Fruit fly (Drosophila melanogaster) whole organism, embryonic: Measurements from ENCODE around the gene CG14515.
A peak's percentile ranks its signal among the peaks of the same experiment; 100 is the strongest.

Experiments used
- Adf1 ChIP-seq: fragments of 200-800 bp; sonication (Bioruptor generic); IDR thresholded peaks from 2 replicates; pipeline ENCODE4 v1.3.6; 2022; ENCODE audit warnings: missing biosample characterization, missing genetic modification characterization
- BEAF-32 ChIP-seq: fragments of 200-800 bp; sonication (Bioruptor generic); optimal IDR thresholded peaks from 3 replicates; lab custom pipeline; 2017; ENCODE audit warnings: missing biosample characterization, missing genetic modification characterization, mild to moderate bottlenecking, moderate library complexity, missing genetic modification reagents
- C15 ChIP-seq: fragments of 200-800 bp; sonication (Bioruptor generic); IDR thresholded peaks from 3 replicates; pipeline ENCODE4 v1.3.6; 2022; ENCODE audit warnings: missing biosample characterization, missing genetic modification characterization
- CG10267 ChIP-seq: fragments of 200-800 bp; sonication (Bioruptor generic); optimal IDR thresholded peaks from 2 replicates; lab custom pipeline; 2018; ENCODE audit warnings: missing biosample characterization, mild to moderate bottlenecking, missing genetic modification characterization, moderate library complexity
- CG10274 ChIP-seq: fragments of 200-800 bp; sonication (Bioruptor generic); optimal IDR thresholded peaks from 3 replicates; lab custom pipeline; 2017; ENCODE audit warnings: missing biosample characterization, mild to moderate bottlenecking, missing genetic modification characterization
- CG10979 ChIP-seq: fragments of 200-800 bp; sonication (Bioruptor generic); optimal IDR thresholded peaks from 2 replicates; lab custom pipeline; 2018; ENCODE audit warnings: missing biosample characterization, mild to moderate bottlenecking, missing genetic modification characterization, moderate library complexity
- CG11504 ChIP-seq: fragments of 200-800 bp; sonication (Bioruptor generic); optimal IDR thresholded peaks from 3 replicates; lab custom pipeline; 2019; ENCODE audit warnings: missing biosample characterization, mild to moderate bottlenecking, missing genetic modification characterization, moderate library complexity
- CG12391 ChIP-seq: fragments of 200-800 bp; sonication (Bioruptor generic); optimal IDR thresholded peaks from 3 replicates; lab custom pipeline; 2018; ENCODE audit warnings: missing biosample characterization, mild to moderate bottlenecking, missing genetic modification characterization, moderate library complexity
- CG12744 ChIP-seq: fragments of 200-800 bp; sonication (Bioruptor generic); optimal IDR thresholded peaks from 2 replicates; lab custom pipeline; 2016; ENCODE audit warnings: missing biosample characterization, missing genetic modification characterization
- CG15269 ChIP-seq: fragments of 200-800 bp; sonication (Bioruptor generic); optimal IDR thresholded peaks from 2 replicates; lab custom pipeline; 2018; ENCODE audit warnings: missing biosample characterization, mild to moderate bottlenecking, missing genetic modification characterization, moderate library complexity
- CG17802 ChIP-seq: fragments of 200-800 bp; sonication (Bioruptor generic); optimal IDR thresholded peaks from 2 replicates; lab custom pipeline; 2018; ENCODE audit warnings: missing biosample characterization, mild to moderate bottlenecking, missing genetic modification characterization, moderate library complexity
- CG17829 ChIP-seq: fragments of 200-800 bp; optimal IDR thresholded peaks from 2 replicates; lab custom pipeline; 2019; ENCODE audit warnings: missing biosample characterization, mild to moderate bottlenecking, missing genetic modification characterization, moderate library complexity
- CG2199 ChIP-seq: fragments of 200-800 bp; sonication (Bioruptor generic); IDR thresholded peaks from 3 replicates; pipeline ENCODE4 v1.3.6; 2022; ENCODE audit warnings: missing biosample characterization, missing genetic modification characterization
- CG3407 ChIP-seq: fragments of 200-800 bp; sonication (Bioruptor generic); optimal IDR thresholded peaks from 2 replicates; lab custom pipeline; 2018; ENCODE audit warnings: missing biosample characterization, mild to moderate bottlenecking, missing genetic modification characterization
- CG6272 ChIP-seq: fragments of 200-800 bp; sonication (Bioruptor generic); IDR thresholded peaks from 2 replicates; pipeline ENCODE4 v1.3.6; 2022; ENCODE audit warnings: missing biosample characterization, missing genetic modification characterization
- CG7786 ChIP-seq: fragments of 200-800 bp; sonication (Bioruptor generic); optimal IDR thresholded peaks from 2 replicates; lab custom pipeline; 2016; ENCODE audit warnings: missing biosample characterization, missing genetic modification characterization
- CG8765 ChIP-seq: fragments of 200-800 bp; sonication (Bioruptor generic); IDR thresholded peaks from 2 replicates; pipeline ENCODE4 v1.3.6; 2022; ENCODE audit warnings: missing biosample characterization, missing genetic modification characterization
- CG8924 ChIP-seq: fragments of 200-800 bp; optimal IDR thresholded peaks from 3 replicates; lab custom pipeline; 2019; ENCODE audit warnings: missing biosample characterization, mild to moderate bottlenecking, missing genetic modification characterization, moderate library complexity
- CG9797 ChIP-seq: fragments of 200-800 bp; sonication (Bioruptor generic); optimal IDR thresholded peaks from 3 replicates; lab custom pipeline; 2018; ENCODE audit warnings: missing biosample characterization, mild to moderate bottlenecking, missing genetic modification characterization
- CTCF ChIP-seq: fragments of 200-800 bp; sonication (Bioruptor generic); optimal IDR thresholded peaks from 2 replicates; lab custom pipeline; 2017; ENCODE audit warnings: missing biosample characterization, mild to moderate bottlenecking, missing genetic modification characterization, moderate library complexity
- Camta ChIP-seq: fragments of 200-800 bp; sonication (Bioruptor generic); optimal IDR thresholded peaks from 2 replicates; lab custom pipeline; 2016; ENCODE audit warnings: missing biosample characterization, missing genetic modification characterization
- D ChIP-seq, 2 experiments: fragments of 200-800 bp in 1 of 2; fragments of >200 bp in 1 of 2; sonication (Bioruptor generic) in 1 of 2; optimal IDR thresholded peaks; 2 replicates in 1 of 2; 3 replicates in 1 of 2; lab custom pipeline; 2017; ENCODE audit warnings: mild to moderate bottlenecking in 1 of 2, missing biosample characterization in 1 of 2, missing genetic modification characterization in 1 of 2, missing genetic modification reagents in 1 of 2
- Dll ChIP-seq: fragments of 200-800 bp; sonication (Bioruptor generic); IDR thresholded peaks from 4 replicates; pipeline ENCODE4 v1.3.6; 2022; ENCODE audit warnings: missing biosample characterization, missing genetic modification characterization; ENCODE audit not compliant: partially characterized antibody
- Doc2 ChIP-seq: fragments of 200-800 bp; sonication (Bioruptor generic); IDR thresholded peaks from 2 replicates; pipeline ENCODE4 v1.3.6; 2022; ENCODE audit warnings: missing biosample characterization, missing genetic modification characterization
- Eip74EF ChIP-seq, 2 experiments: fragments of 200-800 bp in 1 of 2; fragments of >200 bp in 1 of 2; sonication (Bioruptor generic) in 1 of 2; optimal IDR thresholded peaks; 2 replicates each; lab custom pipeline; 2017 to 2019; ENCODE audit warnings: missing biosample characterization in 2 of 2, missing genetic modification characterization in 2 of 2, mild to moderate bottlenecking in 1 of 2, moderate library complexity in 1 of 2
- Ets97D ChIP-seq: fragments of 200-800 bp; sonication (Bioruptor generic); optimal IDR thresholded peaks from 3 replicates; lab custom pipeline; 2016; ENCODE audit warnings: missing biosample characterization, missing genetic modification characterization
- GATAe ChIP-seq: fragments of 200-800 bp; sonication (Bioruptor generic); conservative IDR thresholded peaks from 2 replicates; pipeline ENCODE4 v1.3.6; 2022; ENCODE audit warnings: missing biosample characterization, missing genetic modification characterization
- Hr51 ChIP-seq, 2 experiments: fragments of 200-800 bp; sonication (Bioruptor generic); optimal IDR thresholded peaks; 2 replicates in 1 of 2; 3 replicates in 1 of 2; lab custom pipeline; 2016 to 2018; ENCODE audit warnings: missing biosample characterization in 2 of 2, missing genetic modification characterization in 2 of 2, mild to moderate bottlenecking in 1 of 2, moderate library complexity in 1 of 2
- Lim3 ChIP-seq: fragments of 200-800 bp; sonication (Bioruptor generic); IDR thresholded peaks from 2 replicates; pipeline ENCODE4 v1.3.6; 2022; ENCODE audit warnings: missing biosample characterization, missing genetic modification characterization
- Mad ChIP-seq: fragments of 200-800 bp; sonication (Bioruptor generic); optimal IDR thresholded peaks from 2 replicates; lab custom pipeline; 2016; ENCODE audit warnings: missing biosample characterization, missing genetic modification characterization
- Mrtf ChIP-seq: fragments of 200-800 bp; sonication (Bioruptor generic); IDR thresholded peaks from 3 replicates; pipeline ENCODE4 v1.3.6; 2022; ENCODE audit warnings: missing biosample characterization, missing genetic modification characterization
- Nf-YA ChIP-seq: fragments of 200-800 bp; sonication (Bioruptor generic); IDR thresholded peaks from 2 replicates; pipeline ENCODE4 v1.3.6; 2022; ENCODE audit warnings: missing biosample characterization, missing genetic modification characterization
- Tbp ChIP-seq: fragments of >200 bp; optimal IDR thresholded peaks from 2 replicates; lab custom pipeline; 2018; ENCODE audit warnings: missing biosample characterization, missing genetic modification characterization
- Vsx1 ChIP-seq: fragments of 200-800 bp; sonication (Bioruptor generic); optimal IDR thresholded peaks from 2 replicates; lab custom pipeline; 2017; ENCODE audit warnings: missing biosample characterization, mild to moderate bottlenecking, missing genetic modification characterization, missing genetic modification reagents
- YL-1 ChIP-seq: fragments of 200-800 bp; sonication (Bioruptor generic); optimal IDR thresholded peaks from 3 replicates; lab custom pipeline; 2017; ENCODE audit warnings: missing biosample characterization, mild to moderate bottlenecking, missing genetic modification characterization
- bsh ChIP-seq, 2 experiments: fragments of 200-800 bp; sonication (Bioruptor generic); optimal IDR thresholded peaks; 2 replicates each; lab custom pipeline; 2017 to 2018; ENCODE audit warnings: mild to moderate bottlenecking in 2 of 2, missing biosample characterization in 2 of 2, missing genetic modification characterization in 2 of 2, moderate library complexity in 1 of 2
- caup ChIP-seq: fragments of 200-800 bp; sonication (Bioruptor generic); optimal IDR thresholded peaks from 3 replicates; lab custom pipeline; 2017; ENCODE audit warnings: missing biosample characterization, mild to moderate bottlenecking, missing genetic modification characterization, moderate library complexity; ENCODE audit not compliant: severe bottlenecking
- en ChIP-seq: fragments of 200-800 bp; sonication (Bioruptor generic); optimal IDR thresholded peaks from 2 replicates; lab custom pipeline; 2016; ENCODE audit warnings: missing biosample characterization, missing genetic modification characterization
- exex ChIP-seq: fragments of 200-800 bp; sonication (Bioruptor generic); optimal IDR thresholded peaks from 4 replicates; lab custom pipeline; 2018; ENCODE audit warnings: missing biosample characterization, mild to moderate bottlenecking, missing genetic modification characterization, moderate library complexity
- fd64A ChIP-seq: fragments of 200-800 bp; sonication (Bioruptor generic); optimal IDR thresholded peaks from 3 replicates; lab custom pipeline; 2018; ENCODE audit warnings: missing biosample characterization, mild to moderate bottlenecking, missing genetic modification characterization
- ftz-f1 ChIP-seq: fragments of 200-800 bp; sonication (Bioruptor generic); optimal IDR thresholded peaks from 2 replicates; lab custom pipeline; 2016; ENCODE audit warnings: missing biosample characterization, missing genetic modification characterization
- gcm ChIP-seq: fragments of 200-800 bp; sonication (Bioruptor generic); optimal IDR thresholded peaks from 2 replicates; lab custom pipeline; 2019; ENCODE audit warnings: missing biosample characterization, mild to moderate bottlenecking, missing genetic modification characterization, moderate library complexity
- gcm2 ChIP-seq: fragments of 200-800 bp; sonication (Bioruptor generic); optimal IDR thresholded peaks from 2 replicates; lab custom pipeline; 2016; ENCODE audit warnings: missing biosample characterization, missing genetic modification characterization
- gro ChIP-seq: fragments of 200-800 bp; sonication (Bioruptor generic); optimal IDR thresholded peaks from 2 replicates; lab custom pipeline; 2016; ENCODE audit warnings: missing biosample characterization, missing genetic modification characterization
- inv ChIP-seq: fragments of 200-800 bp; sonication (Bioruptor generic); IDR thresholded peaks from 2 replicates; pipeline ENCODE4 v1.3.6; 2022; ENCODE audit warnings: missing biosample characterization, missing genetic modification characterization; ENCODE audit not compliant: partially characterized antibody
- nerfin-1 ChIP-seq: fragments of 200-800 bp; sonication (Bioruptor generic); optimal IDR thresholded peaks from 3 replicates; lab custom pipeline; 2019; ENCODE audit warnings: missing biosample characterization, mild to moderate bottlenecking, missing genetic modification characterization, moderate library complexity
- pb ChIP-seq: fragments of 200-800 bp; sonication (Bioruptor generic); optimal IDR thresholded peaks from 3 replicates; lab custom pipeline; 2016; ENCODE audit warnings: missing biosample characterization, missing genetic modification characterization
- so ChIP-seq: fragments of 200-800 bp; sonication (Bioruptor generic); IDR thresholded peaks from 3 replicates; pipeline ENCODE4 v1.3.6; 2022; ENCODE audit warnings: missing biosample characterization, missing genetic modification characterization
- unpg ChIP-seq: fragments of 200-800 bp; sonication (Bioruptor generic); optimal IDR thresholded peaks from 3 replicates; lab custom pipeline; 2018; ENCODE audit warnings: missing biosample characterization, mild to moderate bottlenecking, missing genetic modification characterization, moderate library complexity

Gene CG14515

dm6 chr3R:29219948-29220347 is 22.6 kb downstream of the CG14515 start, which contains the start of gene eEF1gamma (continued):
- TF ChIP-seq CG2199 (GFP tag; lab: Robert Waterston, UW) (peak; percentile 92), Hr51 (GFP tag; optimal IDR thresholded peaks at IDR 0.05; lab: Kevin White, UChicago) (peak; percentile 90 to 95), D (optimal IDR thresholded peaks at IDR 0.05; lab: Kevin White, UChicago) (no peak), D (GFP tag; optimal IDR thresholded peaks at IDR 0.05; lab: Kevin White, UChicago) (peak; percentile 95), nerfin-1 (tag; lab: Kevin White, UChicago) (peak; percentile 93), en (GFP tag; lab: Kevin White, UChicago) (peak; percentile 93), exex (tag; lab: Kevin White, UChicago) (peak; percentile 80), YL-1 (GFP tag; lab: Kevin White, UChicago) (peak; percentile 99), Camta (GFP tag; lab: Kevin White, UChicago) (peak; percentile 96), gcm2 (GFP tag; lab: Kevin White, UChicago) (peak; percentile 94), C15 (peak; percentile 93), CG10979 (tag; lab: Kevin White, UChicago) (peak; percentile 88), CG11504 (tag; lab: Kevin White, UChicago) (peak; percentile 88), CG8765 (GFP tag; lab: Robert Waterston, UW) (peak; percentile 84), GATAe (peak; percentile 88), Dll (peak; percentile 92), Lim3 (peak; percentile 64; the same call in 1 of the 2 replicates), Adf1 (GFP tag; lab: Robert Waterston, UW) (peak; percentile 77), bsh (GFP tag; optimal IDR thresholded peaks at IDR 0.05; lab: Kevin White, UChicago) (peak; percentile 59 to 90), CG12744 (GFP tag; lab: Kevin White, UChicago) (peak; percentile 95), caup (GFP tag; lab: Kevin White, UChicago) (peak; percentile 99), CG10267 (tag; lab: Kevin White, UChicago) (peak; percentile 94), Ets97D (GFP tag; lab: Kevin White, UChicago) (peak; percentile 100), gro (GFP tag; lab: Kevin White, UChicago) (peak; percentile 96), CG15269 (peak; percentile 92), Eip74EF (GFP tag; optimal IDR thresholded peaks at IDR 0.05; lab: Kevin White, UChicago) (peak in 1 of 2 experiments; percentile 82), CG12391 (tag; lab: Kevin White, UChicago) (peak; percentile 95), CG9797 (GFP tag; lab: Kevin White, UChicago) (peak; percentile 68), BEAF-32 (GFP tag; lab: Kevin White, UChicago) (peak; percentile 92), pb (peak; percentile 96), Nf-YA (GFP tag; lab: Robert Waterston, UW) (peak; percentile 93), CG8924 (tag; lab: Kevin White, UChicago) (peak; percentile 88), CG7786 (peak; percentile 81), Mrtf (GFP tag; lab: Robert Waterston, UW) (peak; percentile 86), Doc2 (GFP tag; lab: Robert Waterston, UW) (0 out of 2 replicates have a peak, but pooled peaks have one; percentile 54), CTCF (peak; percentile 72), so (peak; percentile 96), CG3407 (GFP tag; lab: Kevin White, UChicago) (peak; percentile 94), gcm (GFP tag; lab: Kevin White, UChicago) (peak; percentile 95), Vsx1 (GFP tag; lab: Kevin White, UChicago) (peak; percentile 97), fd64A (GFP tag; lab: Kevin White, UChicago) (peak; percentile 97), Mad (peak; percentile 96), ftz-f1 (GFP tag; lab: Kevin White, UChicago) (peak; percentile 83), CG17802 (peak; percentile 82), Tbp (GFP tag; lab: Kevin White, UChicago) (no peak), CG10274 (GFP tag; lab: Kevin White, UChicago) (peak; percentile 92), CG17829 (tag; lab: Kevin White, UChicago) (peak; percentile 91), CG6272 (GFP tag; lab: Robert Waterston, UW) (peak; percentile 91), inv (GFP tag; lab: Robert Waterston, UW) (peak; percentile 92), unpg (GFP tag; lab: Kevin White, UChicago) (peak; percentile 94)
